ENCODE assay signal across 3 worm cellular contexts in the genomic region with DNA sequence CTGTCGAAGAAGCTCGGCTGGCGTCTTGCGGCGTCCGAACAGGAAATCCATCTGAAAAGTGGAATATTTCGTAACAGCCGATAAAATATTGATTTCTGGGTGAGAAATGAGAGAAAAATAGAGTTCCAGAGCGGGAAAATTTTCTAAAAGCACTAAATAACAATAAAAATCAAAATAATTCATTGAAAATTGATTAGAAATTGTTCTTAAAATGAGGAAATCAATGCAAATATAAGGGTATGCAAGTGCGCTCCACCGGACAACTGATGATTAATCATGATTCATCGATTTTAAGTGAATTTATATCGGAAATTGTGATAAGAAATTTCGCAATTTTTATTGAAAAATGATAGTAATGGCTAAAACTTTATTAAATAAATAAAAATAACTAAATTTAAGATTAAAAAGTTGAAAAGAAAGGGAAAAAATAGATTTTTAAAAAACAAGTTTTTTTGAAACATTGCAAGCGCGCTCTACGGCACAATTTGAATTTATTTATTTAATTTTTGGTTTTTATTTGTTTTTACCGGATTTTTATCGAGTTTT.
TF ChIP-seq lines count a peak whose summit lies in the region.

Gene vps-2, minus strand, starts transcription at position 51 of the 546 bp plus-strand sequence.
Gene tiar-2, plus strand, starts transcription at position 520 of the 546 bp plus-strand sequence.

TF ChIP-seq in whole organism, L1 larva, 84 proteins besides CTCF, POLR2A, EP300 and RAD21 (continued from another document and continues in another):
- no peak for TF ChIP-seq unc-98 (GFP tag; IDR thresholded peaks at IDR 0.05; lab: Robert Waterston, UW)
- TF ChIP-seq ceh-63 (GFP tag; optimal IDR thresholded peaks at IDR 0.05; lab: Kevin White, UChicago), result no peak
- no peak for TF ChIP-seq F16B12.6 (tag; optimal IDR thresholded peaks at IDR 0.05; lab: Kevin White, UChicago)
- peak; percentile 74 for TF ChIP-seq skn-1 (tag; optimal IDR thresholded peaks at IDR 0.05; lab: Kevin White, UChicago)
- no peak for TF ChIP-seq hlh-4 (tag; optimal IDR thresholded peaks at IDR 0.05; lab: Kevin White, UChicago)
- peak; percentile 50; the same call in 1 of the 2 replicates for TF ChIP-seq ceh-88 (GFP tag; IDR thresholded peaks at IDR 0.05; lab: Robert Waterston, UW)
- TF ChIP-seq hlh-17 (GFP tag; optimal IDR thresholded peaks at IDR 0.05; lab: Kevin White, UChicago; ENCODE audit: borderline replicate concordance), result no peak
- TF ChIP-seq nhr-28 (tag; optimal IDR thresholded peaks at IDR 0.05; lab: Kevin White, UChicago), result no peak
- TF ChIP-seq jun-1 (tag; optimal IDR thresholded peaks at IDR 0.05; lab: Kevin White, UChicago), result peak; percentile 48
- peak; percentile 64 for TF ChIP-seq ceh-8 (GFP tag; optimal IDR thresholded peaks at IDR 0.05; lab: Kevin White, UChicago)
- peak; percentile 60 for TF ChIP-seq nhr-20 (tag; optimal IDR thresholded peaks at IDR 0.05; lab: Kevin White, UChicago)
- peak; percentile 85 for TF ChIP-seq mep-1 (tag; optimal IDR thresholded peaks at IDR 0.05; lab: Kevin White, UChicago)
- TF ChIP-seq fos-1 (tag; optimal IDR thresholded peaks at IDR 0.05; lab: Kevin White, UChicago), result peak; percentile 87
- no peak for TF ChIP-seq alr-1 (tag; optimal IDR thresholded peaks at IDR 0.05; lab: Kevin White, UChicago; ENCODE audit: borderline replicate concordance)
- no peak for TF ChIP-seq mab-9 (GFP tag; IDR thresholded peaks at IDR 0.05; lab: Robert Waterston, UW)
- no peak for TF ChIP-seq efl-3 (GFP tag; optimal IDR thresholded peaks at IDR 0.05; lab: Kevin White, UChicago)
- peak; percentile 74 for TF ChIP-seq nhr-90 (tag; optimal IDR thresholded peaks at IDR 0.05; lab: Kevin White, UChicago; ENCODE audit: poor library complexity)
- peak; percentile 57 to 67 for TF ChIP-seq efl-1 (optimal IDR thresholded peaks at IDR 0.05; lab: Kevin White, UChicago)
- TF ChIP-seq efl-1 (GFP tag; optimal IDR thresholded peaks at IDR 0.05 in 1 of 2; lab: Kevin White, UChicago), result peak; percentile 65 to 94
- peak; percentile 66 for TF ChIP-seq snu-23 (GFP tag; optimal IDR thresholded peaks at IDR 0.05; lab: Kevin White, UChicago)
- TF ChIP-seq nhr-12 (tag; optimal IDR thresholded peaks at IDR 0.05; lab: Kevin White, UChicago), result no peak
- TF ChIP-seq hpl-2 (GFP tag; optimal IDR thresholded peaks at IDR 0.05; lab: Kevin White, UChicago), result no peak
- TF ChIP-seq tlp-1 (tag; optimal IDR thresholded peaks at IDR 0.05; lab: Kevin White, UChicago), result no peak
- no peak for TF ChIP-seq Y116A8C.19 (tag; optimal IDR thresholded peaks at IDR 0.05; lab: Kevin White, UChicago; ENCODE audit: borderline replicate concordance)
- TF ChIP-seq sup-37 (GFP tag; optimal IDR thresholded peaks at IDR 0.05; lab: Kevin White, UChicago), result no peak
- no peak for TF ChIP-seq zag-1 (tag; optimal IDR thresholded peaks at IDR 0.05; lab: Kevin White, UChicago)
- no peak for TF ChIP-seq aha-1 (tag; optimal IDR thresholded peaks at IDR 0.05; lab: Kevin White, UChicago)
- TF ChIP-seq lsy-2 (tag; optimal IDR thresholded peaks at IDR 0.05; lab: Kevin White, UChicago), result peak; percentile 78 to 81
- TF ChIP-seq nhr-47 (tag; optimal IDR thresholded peaks at IDR 0.05; lab: Kevin White, UChicago), result peak; percentile 82
- no peak for TF ChIP-seq aly-2 (tag; optimal IDR thresholded peaks at IDR 0.05; lab: Kevin White, UChicago)
- peak; percentile 77 for TF ChIP-seq lin-15B (tag; optimal IDR thresholded peaks at IDR 0.05; lab: Kevin White, UChicago)
- peak; percentile 73 for TF ChIP-seq egl-13 (tag; optimal IDR thresholded peaks at IDR 0.05; lab: Kevin White, UChicago)
- peak; percentile 73 for TF ChIP-seq elt-2 (tag; optimal IDR thresholded peaks at IDR 0.05; lab: Kevin White, UChicago)
- TF ChIP-seq unc-130 (tag; optimal IDR thresholded peaks at IDR 0.05; lab: Kevin White, UChicago), result no peak
- peak; percentile 67 for TF ChIP-seq dsc-1 (tag; optimal IDR thresholded peaks at IDR 0.05; lab: Kevin White, UChicago)
- peak; percentile 62 for TF ChIP-seq C16A3.4 (tag; optimal IDR thresholded peaks at IDR 0.05; lab: Kevin White, UChicago)
- TF ChIP-seq snpc-4 (tag; optimal IDR thresholded peaks at IDR 0.05; lab: Kevin White, UChicago), result peak; percentile 61
- TF ChIP-seq sptf-1 (tag; optimal IDR thresholded peaks at IDR 0.05; lab: Kevin White, UChicago), result no peak
- no peak for TF ChIP-seq nhr-76 (tag; optimal IDR thresholded peaks at IDR 0.05; lab: Kevin White, UChicago)
- peak; percentile 67 for TF ChIP-seq isw-1 (GFP tag; IDR thresholded peaks at IDR 0.05; lab: Robert Waterston, UW)
- TF ChIP-seq mdl-1 (tag; optimal IDR thresholded peaks at IDR 0.05; lab: Kevin White, UChicago), result no peak
- TF ChIP-seq irx-1 (tag; optimal IDR thresholded peaks at IDR 0.05; lab: Kevin White, UChicago), result peak; percentile 67

TF ChIP-seq in whole organism, L3 larva, 47 proteins besides CTCF, POLR2A, EP300 and RAD21 (continued from another document):
- no peak for TF ChIP-seq nhr-237 (tag; optimal IDR thresholded peaks at IDR 0.05; lab: Kevin White, UChicago)
- TF ChIP-seq ceh-9 (tag; optimal IDR thresholded peaks at IDR 0.05; lab: Kevin White, UChicago), result no peak
- TF ChIP-seq zag-1 (tag; optimal IDR thresholded peaks at IDR 0.05; lab: Kevin White, UChicago), result no peak
- TF ChIP-seq pha-4 (tag; optimal IDR thresholded peaks at IDR 0.05; lab: Kevin White, UChicago), result peak; percentile 89
- TF ChIP-seq elt-2 (tag; optimal IDR thresholded peaks at IDR 0.05; lab: Kevin White, UChicago), result peak; percentile 61
- peak; percentile 25 for TF ChIP-seq nhr-23 (tag; optimal IDR thresholded peaks at IDR 0.05; lab: Kevin White, UChicago)
- no peak for TF ChIP-seq nhr-77 (tag; optimal IDR thresholded peaks at IDR 0.05; lab: Kevin White, UChicago)
- TF ChIP-seq eor-1 (tag; optimal IDR thresholded peaks at IDR 0.05; lab: Kevin White, UChicago), result peak in 1 of 2 experiments; percentile 60
- TF ChIP-seq R02D3.7 (tag; optimal IDR thresholded peaks at IDR 0.05; lab: Kevin White, UChicago), result peak; percentile 33
- no peak for TF ChIP-seq hmg-11 (tag; optimal IDR thresholded peaks at IDR 0.05; lab: Kevin White, UChicago)
- no peak for TF ChIP-seq nhr-76 (tag; optimal IDR thresholded peaks at IDR 0.05; lab: Kevin White, UChicago)
- peak; percentile 89 for TF ChIP-seq fos-1 (tag; optimal IDR thresholded peaks at IDR 0.05; lab: Kevin White, UChicago)
- peak; percentile 57 for TF ChIP-seq jun-1 (tag; optimal IDR thresholded peaks at IDR 0.05; lab: Kevin White, UChicago)
- peak; percentile 75 for TF ChIP-seq ceh-28 (tag; optimal IDR thresholded peaks at IDR 0.05; lab: Kevin White, UChicago)
- no peak for TF ChIP-seq egl-27 (tag; optimal IDR thresholded peaks at IDR 0.05; lab: Kevin White, UChicago)
- TF ChIP-seq ceh-16 (tag; optimal IDR thresholded peaks at IDR 0.05; lab: Kevin White, UChicago), result no peak
- TF ChIP-seq nhr-28 (tag; optimal IDR thresholded peaks at IDR 0.05; lab: Kevin White, UChicago), result no peak
- TF ChIP-seq unc-39 (tag; optimal IDR thresholded peaks at IDR 0.05; lab: Kevin White, UChicago), result no peak
- TF ChIP-seq nhr-67 (tag; optimal IDR thresholded peaks at IDR 0.05; lab: Kevin White, UChicago), result no peak
- TF ChIP-seq ZK546.5 (tag; optimal IDR thresholded peaks at IDR 0.05; lab: Kevin White, UChicago), result no peak
- TF ChIP-seq snpc-4 (tag; optimal IDR thresholded peaks at IDR 0.05; lab: Kevin White, UChicago), result peak; percentile 80
- TF ChIP-seq mml-1 (tag; optimal IDR thresholded peaks at IDR 0.05; lab: Kevin White, UChicago), result no peak
- TF ChIP-seq daf-12 (tag; optimal IDR thresholded peaks at IDR 0.05; lab: Kevin White, UChicago), result no peak
- no peak for TF ChIP-seq elt-1 (tag; optimal IDR thresholded peaks at IDR 0.05; lab: Kevin White, UChicago)
- TF ChIP-seq tbx-2 (tag; optimal IDR thresholded peaks at IDR 0.05; lab: Kevin White, UChicago), result no peak
- TF ChIP-seq fkh-2 (tag; optimal IDR thresholded peaks at IDR 0.05; lab: Kevin White, UChicago), result no peak
- no peak for TF ChIP-seq unc-62 (GFP tag; optimal IDR thresholded peaks at IDR 0.05; lab: Kevin White, UChicago)
- no peak for TF ChIP-seq ztf-11 (tag; optimal IDR thresholded peaks at IDR 0.05; lab: Kevin White, UChicago)
- peak; percentile 85 for TF ChIP-seq lin-15B (tag; optimal IDR thresholded peaks at IDR 0.05; lab: Kevin White, UChicago)
TF ChIP-seq in whole organism, L3 larva: peak in this region for 13.

TF ChIP-seq in whole organism, young adult, 124 proteins besides CTCF, POLR2A, EP300 and RAD21 (continued from another document):
- TF ChIP-seq pbrm-1 (GFP tag; IDR thresholded peaks at IDR 0.05; lab: Robert Waterston, UW), result peak; percentile 35; the same call in 1 of the 2 replicates
- TF ChIP-seq rpc-1 (optimal IDR thresholded peaks at IDR 0.05; lab: Kevin White, UChicago), result no peak
- no peak for TF ChIP-seq rpc-1 (tag; optimal IDR thresholded peaks at IDR 0.05; lab: Kevin White, UChicago)
- TF ChIP-seq ccch-3 (GFP tag; optimal IDR thresholded peaks at IDR 0.05; lab: Kevin White, UChicago), result no peak
TF ChIP-seq in whole organism, young adult: peak in this region for 16.
